Worm (Caenorhabditis elegans): ENCODE measurements around the gene Y105C5A.10.
"Not testable (repeated sequence)": the region's sequence is repeated elsewhere in the genome, so short reads cannot be mapped to it uniquely, and the experiment has no call there.

The Y105C5A.10 gene

DNA sequence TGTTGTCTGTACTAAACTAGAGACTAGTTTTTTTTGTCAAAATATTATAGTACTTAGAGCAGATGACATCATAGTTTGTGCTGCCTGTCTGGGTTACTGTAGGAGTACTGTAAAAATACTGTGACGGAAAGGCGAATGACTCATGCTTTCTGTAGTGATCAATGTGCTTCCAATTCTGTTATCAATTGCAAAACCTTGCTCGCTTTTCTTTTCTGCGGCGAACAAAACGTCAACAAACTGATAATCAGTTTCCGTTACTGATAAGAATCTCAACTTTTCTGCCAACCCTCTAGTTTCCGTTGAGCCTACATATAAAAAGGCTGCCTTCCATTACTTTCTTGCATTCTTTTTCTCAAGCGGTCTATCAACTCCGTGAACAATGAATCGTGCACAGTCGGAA, 5.3 kb downstream of the Y105C5A.10 start, which contains the start of gene Y105C5A.13 (continued):
- TF ChIP-seq hpl-2 (GFP tag; optimal IDR thresholded peaks at IDR 0.05) (no peak), zip-4 (GFP tag; optimal IDR thresholded peaks at IDR 0.05) (no peak), fkh-10 (GFP tag; optimal IDR thresholded peaks at IDR 0.05) (no peak), snpc-4 (tag; optimal IDR thresholded peaks at IDR 0.05) (no peak), irx-1 (tag; optimal IDR thresholded peaks at IDR 0.05) (no peak)

DNA sequence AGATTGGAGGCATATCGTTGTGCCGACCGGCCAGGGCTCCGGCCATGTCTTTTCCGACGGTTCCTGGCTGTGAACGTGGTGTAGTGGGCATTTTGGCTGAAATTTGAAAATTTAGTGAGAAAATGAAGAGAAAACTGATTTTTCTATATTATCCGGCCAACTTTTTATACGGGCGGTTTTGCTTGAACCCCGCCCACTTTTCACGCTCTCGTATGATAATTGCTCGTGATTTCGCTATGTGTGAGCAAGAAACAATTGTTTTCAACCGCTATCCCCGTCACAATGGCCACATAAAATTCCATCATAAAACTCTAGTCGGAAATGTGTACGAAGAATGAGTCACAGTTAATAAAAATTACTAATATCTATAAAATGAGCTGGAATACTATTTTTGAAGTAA, 6.1 kb downstream of the Y105C5A.10 start, which contains the start of gene Y105C5A.12:
Gene Y105C5A.12 (minus strand): TSS at position 101 of the 400 bp plus-strand sequence.
- not testable (repeated sequence) for TF ChIP-seq fkh-10 (GFP tag; optimal IDR thresholded peaks at IDR 0.05); hlh-4 (tag; optimal IDR thresholded peaks at IDR 0.05); pqm-1 (tag; optimal IDR thresholded peaks at IDR 0.05)

DNA sequence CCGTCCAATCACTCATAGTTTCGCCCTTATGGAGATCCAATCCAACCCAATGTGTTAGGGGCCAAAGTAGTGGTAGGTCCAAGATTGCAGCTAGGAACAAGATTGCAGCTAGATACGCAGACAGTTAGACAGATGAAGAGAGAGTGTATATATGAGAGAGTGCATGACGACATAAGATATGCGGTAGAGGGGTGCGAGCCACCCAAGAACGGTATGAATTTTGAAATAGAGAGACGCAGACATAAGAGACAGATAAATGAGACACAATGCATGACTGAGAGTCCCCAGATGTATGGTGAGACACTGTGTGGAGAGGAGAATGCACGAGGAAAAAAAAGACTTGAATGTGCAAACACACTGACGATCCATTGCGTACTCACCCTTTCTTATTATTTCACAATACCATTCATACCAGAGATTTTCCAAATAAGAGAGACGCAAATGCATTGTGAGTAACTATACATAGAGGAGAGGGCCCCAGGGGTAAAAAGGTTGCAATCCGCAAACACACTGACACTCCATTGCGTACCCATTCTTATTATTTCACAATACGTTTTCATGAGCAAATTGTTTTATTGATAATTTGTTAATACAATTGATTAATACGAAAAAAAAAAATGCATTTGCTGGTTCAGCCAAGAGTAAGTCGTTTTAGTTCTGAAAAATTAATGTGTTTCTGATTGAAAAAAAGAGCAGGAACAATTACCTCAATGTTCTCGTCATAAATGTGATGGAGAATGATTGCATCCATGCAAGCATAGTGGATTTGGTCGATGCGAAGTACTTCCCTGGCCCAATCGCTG, 11.1 kb downstream of the Y105C5A.10 start, which contains the start of the genes Y105C5A.1268 and Y105C5A.1272:
Gene Y105C5A.1268 (minus strand): TSS at position 51 of the 803 bp plus-strand sequence.
Gene Y105C5A.1272 (plus strand): TSS at position 575 of the 803 bp plus-strand sequence.
- peak; percentile 93 for TF ChIP-seq nhr-20 (tag; optimal IDR thresholded peaks at IDR 0.05)
- peak; percentile 81 for TF ChIP-seq lir-3 (tag; optimal IDR thresholded peaks at IDR 0.05; ENCODE audit: poor library complexity)
- TF ChIP-seq ama-1 (optimal IDR thresholded peaks at IDR 0.05): peak; percentile 71
- peak; percentile 87 for TF ChIP-seq mep-1 (tag; optimal IDR thresholded peaks at IDR 0.05)
- TF ChIP-seq ceh-88 (GFP tag; IDR thresholded peaks at IDR 0.05): peak; percentile 91
- TF ChIP-seq efl-1 (optimal IDR thresholded peaks at IDR 0.05): peak; percentile 87 to 94
- peak; percentile 63 to 96 for TF ChIP-seq efl-1 (GFP tag; optimal IDR thresholded peaks at IDR 0.05 in 1 of 2)
- peak; percentile 78 for TF ChIP-seq lin-13 (GFP tag; optimal IDR thresholded peaks at IDR 0.05)
- peak; percentile 82 for TF ChIP-seq sup-37 (GFP tag; optimal IDR thresholded peaks at IDR 0.05)
- TF ChIP-seq lin-39 (tag; optimal IDR thresholded peaks at IDR 0.05): peak; percentile 87
- TF ChIP-seq egl-13 (tag; optimal IDR thresholded peaks at IDR 0.05): peak; percentile 84
- TF ChIP-seq nhr-71 (tag; optimal IDR thresholded peaks at IDR 0.05): peak; percentile 98
- TF ChIP-seq dsc-1 (tag; optimal IDR thresholded peaks at IDR 0.05): peak; percentile 90
- TF ChIP-seq unc-98 (GFP tag; IDR thresholded peaks at IDR 0.05): peak; percentile 88
- TF ChIP-seq snpc-4 (tag; optimal IDR thresholded peaks at IDR 0.05): peak; percentile 82
- peak; percentile 42 for TF ChIP-seq lin-15B (tag; optimal IDR thresholded peaks at IDR 0.05)
- peak; percentile 91 for TF ChIP-seq xbp-1 (tag; optimal IDR thresholded peaks at IDR 0.05)
- TF ChIP-seq pax-3 (tag; optimal IDR thresholded peaks at IDR 0.05): peak; percentile 90
- TF ChIP-seq mab-9 (GFP tag; IDR thresholded peaks at IDR 0.05): peak; percentile 93
- peak; percentile 82 for TF ChIP-seq C16A3.4 (tag; optimal IDR thresholded peaks at IDR 0.05)
- peak in 1 of 2 experiments; percentile 76 for TF ChIP-seq ztf-11 (tag; optimal IDR thresholded peaks at IDR 0.05)
- peak; percentile 95 for TF ChIP-seq lin-14 (GFP tag; optimal IDR thresholded peaks at IDR 0.05)
- TF ChIP-seq fkh-4 (tag; optimal IDR thresholded peaks at IDR 0.05; ENCODE audit: borderline replicate concordance): peak; percentile 66
- peak; percentile 87 for TF ChIP-seq nhr-77 (tag; optimal IDR thresholded peaks at IDR 0.05)
- TF ChIP-seq nhr-90 (tag; optimal IDR thresholded peaks at IDR 0.05; ENCODE audit: poor library complexity): peak; percentile 97
- peak; percentile 70 for TF ChIP-seq sox-4 (tag; optimal IDR thresholded peaks at IDR 0.05)
- peak; percentile 96 for TF ChIP-seq nhr-85 (tag)
- peak; percentile 95 for TF ChIP-seq F16B12.6 (tag; optimal IDR thresholded peaks at IDR 0.05)
- TF ChIP-seq snu-23 (GFP tag; optimal IDR thresholded peaks at IDR 0.05): peak; percentile 96
- peak; percentile 60 to 73 (median 63) for TF ChIP-seq dpl-1 (GFP tag; optimal IDR thresholded peaks at IDR 0.05)
- peak; percentile 85 for TF ChIP-seq irx-1 (tag; optimal IDR thresholded peaks at IDR 0.05)
- peak; percentile 2 for TF ChIP-seq pqm-1 (tag; optimal IDR thresholded peaks at IDR 0.05)
- TF ChIP-seq rnt-1 (tag; optimal IDR thresholded peaks at IDR 0.05): peak; percentile 92
- TF ChIP-seq ceh-8 (GFP tag; optimal IDR thresholded peaks at IDR 0.05): peak; percentile 87
- peak; percentile 92 for TF ChIP-seq hpl-2 (GFP tag; optimal IDR thresholded peaks at IDR 0.05)
- peak; percentile 75 for TF ChIP-seq unc-130 (tag; optimal IDR thresholded peaks at IDR 0.05)
- TF ChIP-seq nhr-11 (tag; optimal IDR thresholded peaks at IDR 0.05): peak; percentile 85
- peak; percentile 95 for TF ChIP-seq nhr-19 (GFP tag; conservative IDR thresholded peaks at IDR 0.05)
- TF ChIP-seq vab-15 (tag; optimal IDR thresholded peaks at IDR 0.05): peak; percentile 20
- TF ChIP-seq ztf-4 (tag; optimal IDR thresholded peaks at IDR 0.05): peak; percentile 93
- peak; percentile 90 to 91 for TF ChIP-seq lsy-2 (tag; optimal IDR thresholded peaks at IDR 0.05)
- TF ChIP-seq fos-1 (tag; optimal IDR thresholded peaks at IDR 0.05): peak; percentile 74
- peak; percentile 73 for TF ChIP-seq fkh-10 (GFP tag; optimal IDR thresholded peaks at IDR 0.05)
- TF ChIP-seq aly-2 (tag; optimal IDR thresholded peaks at IDR 0.05): peak; percentile 51

Data from whole organism, L1 larva.